Worm (Caenorhabditis elegans): Measurements from ENCODE around the gene nfyc-1.

Gene nfyc-1

ce11 chrII:86794-87193 is 43.1 kb downstream of the nfyc-1 start:
- TF ChIP-seq sptf-2 (GFP tag; optimal IDR thresholded peaks at IDR 0.05), result no peak
- TF ChIP-seq pha-4 (tag; optimal IDR thresholded peaks at IDR 0.05), result no peak
- TF ChIP-seq somi-1 (GFP tag; optimal IDR thresholded peaks at IDR 0.05), result no peak
- TF ChIP-seq nhr-120 (GFP tag; IDR thresholded peaks at IDR 0.05), result no peak
- no peak for TF ChIP-seq egl-18 (GFP tag; IDR thresholded peaks at IDR 0.05)

- TF ChIP-seq him-1 (tag; optimal IDR thresholded peaks at IDR 0.05), result peak; percentile 95
- no peak for TF ChIP-seq B0019.2 (GFP tag; conservative IDR thresholded peaks at IDR 0.05)
- no peak for TF ChIP-seq lin-40 (tag; optimal IDR thresholded peaks at IDR 0.05)
- TF ChIP-seq F37B4.10 (GFP tag; IDR thresholded peaks at IDR 0.05), result no peak
- no peak for TF ChIP-seq egl-18 (GFP tag; IDR thresholded peaks at IDR 0.05)
Measured at ce11 chrII:87937-88336, 44.2 kb downstream of the nfyc-1 start.

ce11 chrII:91419-91818 is 47.7 kb downstream of the nfyc-1 start, which contains the start of gene mcat-1:
Gene mcat-1 (minus strand): TSS chrII:91519.
- TF ChIP-seq C17E4.6 (GFP tag; IDR thresholded peaks at IDR 0.05), result no peak
- no peak for TF ChIP-seq hlh-26 (GFP tag; conservative IDR thresholded peaks at IDR 0.05)
- no peak for TF ChIP-seq lin-40 (tag; optimal IDR thresholded peaks at IDR 0.05)
- no peak for TF ChIP-seq Y56A3A.18 (GFP tag; IDR thresholded peaks at IDR 0.05)
- no peak for TF ChIP-seq Y53G8AR.9 (GFP tag; conservative IDR thresholded peaks at IDR 0.05)
- TF ChIP-seq K11D2.4 (GFP tag; IDR thresholded peaks at IDR 0.05), result no peak
- no peak for TF ChIP-seq snpc-1.3 (tag; optimal IDR thresholded peaks at IDR 0.05; ENCODE audit: insufficient read depth)
- TF ChIP-seq hmg-1.2 (GFP tag; IDR thresholded peaks at IDR 0.05), result no peak
- no peak for TF ChIP-seq ztf-18 (tag; optimal IDR thresholded peaks at IDR 0.05)
- no peak for TF ChIP-seq egl-18 (GFP tag; IDR thresholded peaks at IDR 0.05)
- no peak for TF ChIP-seq rcor-1 (GFP tag; IDR thresholded peaks at IDR 0.05)
- TF ChIP-seq xnd-1 (tag; optimal IDR thresholded peaks at IDR 0.05), result no peak
- TF ChIP-seq lsl-1 (GFP tag; optimal IDR thresholded peaks at IDR 0.05), result no peak
- TF ChIP-seq efl-1 (GFP tag; optimal IDR thresholded peaks at IDR 0.05), result no peak
- no peak for TF ChIP-seq snpc-4 (GFP tag; optimal IDR thresholded peaks at IDR 0.05)
- no peak for TF ChIP-seq snpc-4 (tag; optimal IDR thresholded peaks at IDR 0.05)
- TF ChIP-seq ceh-27 (GFP tag; optimal IDR thresholded peaks at IDR 0.05), result no peak

All from whole organism, young adult.